Fruit fly (Drosophila melanogaster) whole organism: Measurements from ENCODE around the gene DNAlig4.

Experiments used
- pan ChIP-seq: fragments of >200 bp; optimal IDR thresholded peaks from 2 replicates; lab custom pipeline; 2017
- psq ChIP-seq: fragments of >200 bp; optimal IDR thresholded peaks from 2 replicates; lab custom pipeline; 2017

DNA sequence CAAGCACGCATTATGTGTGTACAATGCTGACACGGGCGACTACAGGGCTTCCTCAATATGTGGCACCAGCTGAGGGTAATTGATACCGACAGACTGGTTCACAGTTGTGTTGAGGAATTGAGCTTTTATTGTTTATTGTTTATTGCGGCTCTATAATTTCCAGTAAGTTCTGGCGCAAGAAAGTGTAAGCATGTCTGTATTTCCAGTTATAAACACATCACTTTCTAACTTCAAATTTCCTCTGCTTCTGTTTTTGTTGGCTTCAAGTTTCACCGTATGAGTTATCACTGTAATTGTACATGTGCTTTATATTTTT lies 41.1 kb downstream of the DNAlig4 start:
- TF ChIP-seq psq (lab: Kevin White, UChicago) (no peak), pan (lab: Kevin White, UChicago) (no peak)
